Worm (Caenorhabditis elegans) whole organism, young adult: ENCODE data around the gene cal-8.

Experiments
- B0019.2 ChIP-seq: fragments of 200-800 bp; sonication (Bioruptor generic); conservative IDR thresholded peaks from 2 replicates; pipeline ENCODE4 v1.3.6; 2022; ENCODE audit warnings: missing genetic modification reagents, missing genetic modification characterization, missing compliant biosample characterization
- B0336.3 ChIP-seq: fragments of 200-800 bp; sonication (Bioruptor generic); IDR thresholded peaks from 2 replicates; pipeline ENCODE4 v1.3.6; 2022; ENCODE audit warnings: missing genetic modification characterization, missing compliant biosample characterization
- F10E7.11 ChIP-seq: sonication (generic microtip); optimal IDR thresholded peaks from 2 replicates; lab custom pipeline; 2017; ENCODE audit warnings: mild to moderate bottlenecking, missing genetic modification characterization, moderate library complexity, missing compliant biosample characterization
- F33H1.4 ChIP-seq: fragments of 200-800 bp; sonication (Bioruptor generic); IDR thresholded peaks from 2 replicates; pipeline ENCODE4 v1.3.6; 2022; ENCODE audit warnings: missing genetic modification reagents, missing genetic modification characterization, missing compliant biosample characterization
- F37B4.10 ChIP-seq: fragments of 200-800 bp; sonication (Bioruptor generic); IDR thresholded peaks from 2 replicates; pipeline ENCODE4 v1.3.6; 2022; ENCODE audit warnings: missing genetic modification characterization, missing compliant biosample characterization
- F49E8.2 ChIP-seq: sonication (generic microtip); optimal IDR thresholded peaks from 3 replicates; lab custom pipeline; 2017; ENCODE audit warnings: missing genetic modification characterization, mild to moderate bottlenecking, missing compliant biosample characterization, antibody characterized with exemption, moderate library complexity; ENCODE audit not compliant: insufficient read depth
- F57A8.1 ChIP-seq: fragments of 200-800 bp; sonication (Bioruptor generic); optimal IDR thresholded peaks from 2 replicates; lab custom pipeline; 2018; ENCODE audit warnings: mild to moderate bottlenecking, missing genetic modification characterization, moderate library complexity, missing compliant biosample characterization
- Y53F4B.3 ChIP-seq: fragments of 200-800 bp; sonication (Bioruptor generic); IDR thresholded peaks from 2 replicates; pipeline ENCODE4 v1.3.6; 2022; ENCODE audit warnings: missing genetic modification reagents, missing genetic modification characterization, missing compliant biosample characterization
- Y56A3A.18 ChIP-seq: fragments of 200-800 bp; sonication (Bioruptor generic); IDR thresholded peaks from 2 replicates; pipeline ENCODE4 v1.3.6; 2022; ENCODE audit warnings: missing genetic modification reagents, missing genetic modification characterization, missing compliant biosample characterization
- Y67H2A.10 ChIP-seq: fragments of 200-800 bp; sonication (Bioruptor generic); conservative IDR thresholded peaks from 2 replicates; pipeline ENCODE4 v1.3.6; 2022; ENCODE audit warnings: missing genetic modification reagents, missing genetic modification characterization, missing compliant biosample characterization
- Y79H2A.3 ChIP-seq: fragments of 200-800 bp; sonication (Bioruptor generic); conservative IDR thresholded peaks from 2 replicates; pipeline ENCODE4 v1.3.6; 2022; ENCODE audit warnings: missing genetic modification reagents, missing genetic modification characterization, missing compliant biosample characterization
- Y95B8A.8 ChIP-seq: fragments of 200-800 bp; sonication (Bioruptor generic); IDR thresholded peaks from 2 replicates; pipeline ENCODE4 v1.3.6; 2022; ENCODE audit warnings: missing genetic modification reagents, missing genetic modification characterization, missing compliant biosample characterization
- aptf-3 ChIP-seq: fragments of 200-800 bp; sonication (Bioruptor generic); IDR thresholded peaks from 2 replicates; pipeline ENCODE4 v1.3.6; 2022; ENCODE audit warnings: missing genetic modification characterization, missing compliant biosample characterization
- bed-2 ChIP-seq: fragments of 200-800 bp; sonication (Bioruptor generic); IDR thresholded peaks from 2 replicates; pipeline ENCODE4 v1.3.6; 2022; ENCODE audit warnings: missing genetic modification reagents, missing genetic modification characterization, missing compliant biosample characterization
- dpff-1 ChIP-seq: sonication (generic microtip); optimal IDR thresholded peaks from 2 replicates; lab custom pipeline; 2017; ENCODE audit warnings: mild to moderate bottlenecking, missing genetic modification characterization, missing compliant biosample characterization
- efl-1 ChIP-seq: fragments of 150-350 bp; optimal IDR thresholded peaks from 2 replicates; lab custom pipeline; 2014; ENCODE audit warnings: missing biosample characterization, missing genetic modification reagents, missing genetic modification characterization
- egrh-3 ChIP-seq: fragments of 200-800 bp; sonication (Bioruptor generic); IDR thresholded peaks from 2 replicates; pipeline ENCODE4 v1.3.6; 2022; ENCODE audit warnings: missing genetic modification reagents, missing genetic modification characterization, missing compliant biosample characterization
- ekl-4 ChIP-seq: fragments of 200-800 bp; sonication (Bioruptor generic); IDR thresholded peaks from 2 replicates; pipeline ENCODE4 v1.3.6; 2022; ENCODE audit warnings: missing genetic modification reagents, missing genetic modification characterization, missing compliant biosample characterization
- fkh-3 ChIP-seq: sonication (generic microtip); optimal IDR thresholded peaks from 2 replicates; lab custom pipeline; 2016; ENCODE audit warnings: mild to moderate bottlenecking, missing genetic modification characterization, missing compliant biosample characterization
- hmg-20 ChIP-seq: fragments of 200-800 bp; sonication (Bioruptor generic); IDR thresholded peaks from 2 replicates; pipeline ENCODE4 v1.3.6; 2022; ENCODE audit warnings: missing genetic modification reagents, missing genetic modification characterization, missing compliant biosample characterization
- hsf-1 ChIP-seq: fragments of 200-800 bp; sonication (Bioruptor generic); IDR thresholded peaks from 2 replicates; pipeline ENCODE4 v1.3.6; 2022; ENCODE audit warnings: missing genetic modification reagents, missing genetic modification characterization, missing compliant biosample characterization
- lag-1 ChIP-seq: fragments of 200-800 bp; sonication (Bioruptor generic); IDR thresholded peaks from 2 replicates; pipeline ENCODE4 v1.3.6; 2022; ENCODE audit warnings: missing genetic modification reagents, missing genetic modification characterization, missing compliant biosample characterization
- lin-40 ChIP-seq: sonication (generic microtip); optimal IDR thresholded peaks from 2 replicates; lab custom pipeline; 2016; ENCODE audit warnings: missing genetic modification characterization, mild to moderate bottlenecking, missing compliant biosample characterization, missing genotype, missing genetic modification reagents
- lsl-1 ChIP-seq: fragments of 200-800 bp; sonication (Bioruptor generic); optimal IDR thresholded peaks from 2 replicates; lab custom pipeline; 2018; ENCODE audit warnings: mild to moderate bottlenecking, missing genetic modification characterization, moderate library complexity, missing compliant biosample characterization
- madf-3 ChIP-seq: fragments of 200-800 bp; sonication (Bioruptor generic); IDR thresholded peaks from 2 replicates; pipeline ENCODE4 v1.3.6; 2022; ENCODE audit warnings: missing genetic modification reagents, missing genetic modification characterization, missing compliant biosample characterization
- madf-8 ChIP-seq: fragments of 200-800 bp; sonication (Bioruptor generic); conservative IDR thresholded peaks from 2 replicates; pipeline ENCODE4 v1.3.6; 2022; ENCODE audit warnings: missing genetic modification reagents, missing genetic modification characterization, missing compliant biosample characterization
- mcd-1 ChIP-seq: fragments of 200-800 bp; sonication (Bioruptor generic); IDR thresholded peaks from 2 replicates; pipeline ENCODE4 v1.3.6; 2022; ENCODE audit warnings: missing genetic modification reagents, missing genetic modification characterization, missing compliant biosample characterization
- mel-28 ChIP-seq: sonication (generic microtip); optimal IDR thresholded peaks from 2 replicates; lab custom pipeline; 2016; ENCODE audit warnings: borderline replicate concordance, mild to moderate bottlenecking, missing genetic modification characterization, missing compliant biosample characterization
- mes-4 ChIP-seq: sonication (generic microtip); optimal IDR thresholded peaks from 2 replicates; lab custom pipeline; 2016; ENCODE audit warnings: missing genotype, missing genetic modification characterization, missing compliant biosample characterization
- nfyb-1 ChIP-seq: fragments of 200-800 bp; sonication (Bioruptor generic); IDR thresholded peaks from 2 replicates; pipeline ENCODE4 v1.3.6; 2022; ENCODE audit warnings: missing genetic modification reagents, missing genetic modification characterization, missing compliant biosample characterization
- nhr-179 ChIP-seq: sonication (generic microtip); optimal IDR thresholded peaks from 2 replicates; lab custom pipeline; 2016; ENCODE audit warnings: mild to moderate bottlenecking, missing genetic modification characterization, missing compliant biosample characterization
- nhr-27 ChIP-seq: fragments of 200-800 bp; sonication (Bioruptor generic); optimal IDR thresholded peaks from 2 replicates; lab custom pipeline; 2018; ENCODE audit warnings: mild to moderate bottlenecking, missing genetic modification characterization, moderate library complexity, missing compliant biosample characterization
- pbrm-1 ChIP-seq: fragments of 200-800 bp; sonication (Bioruptor generic); IDR thresholded peaks from 2 replicates; pipeline ENCODE4 v1.3.6; 2022; ENCODE audit warnings: missing genetic modification reagents, missing genetic modification characterization, missing compliant biosample characterization
- rec-8 ChIP-seq, 2 experiments: sonication (generic microtip); optimal IDR thresholded peaks; 2 replicates each; lab custom pipeline; 2016; ENCODE audit warnings: mild to moderate bottlenecking in 2 of 2, missing genetic modification characterization in 2 of 2, missing genetic modification reagents in 2 of 2, missing genotype in 2 of 2, missing biosample characterization in 1 of 2, missing compliant biosample characterization in 1 of 2, moderate library complexity in 1 of 2
- repo-1 ChIP-seq: sonication (generic microtip); optimal IDR thresholded peaks from 2 replicates; lab custom pipeline; 2017; ENCODE audit warnings: mild to moderate bottlenecking, missing genetic modification characterization, missing compliant biosample characterization
- rpc-1 ChIP-seq, 2 experiments: fragments of 150-350 bp in 1 of 2; sonication (generic microtip) in 1 of 2; optimal IDR thresholded peaks; 2 replicates each; lab custom pipeline; 2014 to 2018; ENCODE audit warnings: missing biosample characterization in 1 of 2, missing genetic modification characterization in 1 of 2, missing genetic modification reagents in 1 of 2, missing genotype in 1 of 2
- snpc-1.3 ChIP-seq: sonication (generic microtip); optimal IDR thresholded peaks from 2 replicates; lab custom pipeline; 2017; ENCODE audit warnings: missing genetic modification characterization, mild to moderate bottlenecking, missing compliant biosample characterization, antibody characterized with exemption, moderate library complexity, missing genotype, missing genetic modification reagents; ENCODE audit not compliant: insufficient read depth
- snpc-4 ChIP-seq, 5 experiments: fragments of 150-350 bp in 1 of 5; sonication (generic microtip) in 4 of 5; optimal IDR thresholded peaks; 2 replicates each; lab custom pipeline; 2014 to 2018; ENCODE audit warnings: missing genetic modification characterization in 5 of 5, missing biosample characterization in 3 of 5, antibody characterized with exemption in 2 of 5, mild to moderate bottlenecking in 2 of 5, missing compliant biosample characterization in 2 of 5, missing genotype in 2 of 5, moderate library complexity in 2 of 5, missing genetic modification reagents in 1 of 5
- xnd-1 ChIP-seq: sonication (generic microtip); optimal IDR thresholded peaks from 2 replicates; lab custom pipeline; 2016; ENCODE audit warnings: missing genotype, missing genetic modification reagents, missing genetic modification characterization, missing compliant biosample characterization
- zfh-2 ChIP-seq: fragments of 200-800 bp; sonication (Bioruptor generic); conservative IDR thresholded peaks from 2 replicates; pipeline ENCODE4 v1.3.6; 2022; ENCODE audit warnings: missing genetic modification reagents, missing genetic modification characterization, missing compliant biosample characterization
- zim-3 ChIP-seq: sonication (generic microtip); optimal IDR thresholded peaks from 2 replicates; lab custom pipeline; 2017; ENCODE audit warnings: mild to moderate bottlenecking, missing genetic modification characterization, moderate library complexity, missing compliant biosample characterization
- ztf-22 ChIP-seq: fragments of 200-800 bp; sonication (Bioruptor generic); optimal IDR thresholded peaks from 2 replicates; lab custom pipeline; 2018; ENCODE audit warnings: mild to moderate bottlenecking, missing genetic modification characterization, moderate library complexity, missing compliant biosample characterization
- ztf-26 ChIP-seq: sonication (generic microtip); optimal IDR thresholded peaks from 2 replicates; lab custom pipeline; 2017; ENCODE audit warnings: missing genetic modification characterization, missing compliant biosample characterization
- ztf-3 ChIP-seq: fragments of 200-800 bp; sonication (Bioruptor generic); optimal IDR thresholded peaks from 2 replicates; lab custom pipeline; 2018; ENCODE audit warnings: mild to moderate bottlenecking, missing genetic modification characterization, missing compliant biosample characterization

cal-8 gene

DNA sequence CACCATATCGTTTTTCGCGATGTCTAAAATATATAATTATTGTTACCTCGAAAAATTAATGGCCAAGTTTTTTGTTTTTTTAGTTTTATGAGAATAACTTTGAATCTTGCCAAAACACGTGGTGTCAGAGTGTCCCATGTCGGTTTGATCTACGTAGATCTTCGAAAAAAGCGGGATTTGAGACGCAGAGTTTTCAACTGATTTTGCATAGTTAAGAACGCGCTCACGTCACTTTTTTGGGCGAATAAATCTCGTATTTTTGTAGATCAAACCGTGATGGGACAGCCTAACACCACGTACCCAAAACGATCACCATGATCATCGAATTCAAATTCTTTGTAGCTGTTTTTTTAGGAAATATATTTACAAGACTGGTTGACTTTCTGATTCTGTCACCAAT is 15.7 kb upstream of the cal-8 start (continued):
- TF ChIP-seq mcd-1 (GFP tag; lab: Robert Waterston, UW): no peak
- no peak for TF ChIP-seq ztf-3 (GFP tag; lab: Kevin White, UChicago)
- TF ChIP-seq xnd-1 (tag; lab: Kevin White, UChicago): peak; percentile 44
- TF ChIP-seq egrh-3: no peak
- TF ChIP-seq madf-3: peak; percentile 51; the same call in 1 of the 2 replicates
- no peak for TF ChIP-seq hsf-1 (GFP tag; lab: Robert Waterston, UW)
- peak; percentile 59 for TF ChIP-seq efl-1 (GFP tag; lab: Kevin White, UChicago)

DNA sequence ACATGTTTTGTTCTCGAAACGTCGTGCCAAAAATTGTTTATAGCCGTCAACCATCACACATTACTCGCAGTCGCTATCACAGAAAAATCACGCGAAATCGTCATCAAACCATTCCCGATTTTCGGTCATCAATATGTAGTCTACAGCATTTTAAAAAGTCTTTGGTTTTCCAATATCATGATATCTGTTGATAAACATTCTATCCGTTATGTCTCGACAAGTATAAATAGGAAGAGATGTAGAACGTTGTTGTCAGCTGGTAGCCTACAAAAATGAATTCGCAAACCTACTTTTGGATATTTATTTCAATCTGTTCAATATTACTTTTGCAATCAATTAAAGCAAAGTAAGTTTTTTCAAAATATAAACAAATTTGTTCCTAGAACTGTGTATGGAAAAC is 14.5 kb upstream of the cal-8 start, which contains the start of gene F12A10.1:
F12A10.1 (plus strand) TSS at position 166 of the 400 bp plus-strand sequence.
- TF ChIP-seq hmg-20 (GFP tag; lab: Robert Waterston, UW) (no peak), ztf-26 (tag; lab: Kevin White, UChicago) (no peak), F10E7.11 (no peak), nhr-27 (tag; lab: Kevin White, UChicago) (no peak), snpc-1.3 (tag; lab: Kevin White, UChicago) (no peak), efl-1 (GFP tag; lab: Kevin White, UChicago) (no peak), F33H1.4 (GFP tag; lab: Robert Waterston, UW) (no peak), fkh-3 (tag; lab: Kevin White, UChicago) (no peak), snpc-4 (GFP tag; optimal IDR thresholded peaks at IDR 0.05; lab: Kevin White, UChicago) (no peak), snpc-4 (tag; optimal IDR thresholded peaks at IDR 0.05; lab: Kevin White, UChicago) (no peak), lin-40 (tag; lab: Kevin White, UChicago) (no peak), Y56A3A.18 (no peak), F37B4.10 (no peak), repo-1 (no peak), F49E8.2 (tag; lab: Kevin White, UChicago) (no peak), aptf-3 (no peak), pbrm-1 (GFP tag; lab: Robert Waterston, UW) (no peak)
- TF ChIP-seq, all 124 proteins: peak for 0

DNA sequence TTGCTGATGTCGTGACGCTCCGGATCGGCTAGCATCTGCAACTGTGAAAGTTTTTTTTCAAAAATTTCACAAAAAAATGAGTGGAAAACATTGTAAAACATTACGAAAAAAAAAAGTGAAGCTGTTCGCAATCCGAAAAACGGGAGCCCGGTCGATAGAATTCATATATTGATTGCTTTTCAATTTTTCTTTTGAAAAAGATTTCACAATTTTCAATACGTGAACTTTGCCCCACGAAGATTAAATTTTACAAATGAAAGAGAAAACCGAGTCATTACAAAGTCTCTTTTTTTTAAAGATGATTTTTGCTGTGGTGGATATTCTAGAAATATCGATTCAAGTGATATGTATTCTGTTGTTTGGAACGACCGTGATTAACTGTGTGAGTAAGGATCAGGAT is 12.6 kb upstream of the cal-8 start, which contains the start of gene F12A10.6:
F12A10.6 (minus strand) TSS at position 101 of the 400 bp plus-strand sequence.
- TF ChIP-seq F57A8.1: no peak
- TF ChIP-seq mel-28: no peak
- TF ChIP-seq Y79H2A.3 (GFP tag; lab: Robert Waterston, UW): no peak
- no peak for TF ChIP-seq mcd-1 (GFP tag; lab: Robert Waterston, UW)
- no peak for TF ChIP-seq madf-8 (GFP tag; lab: Robert Waterston, UW)

DNA sequence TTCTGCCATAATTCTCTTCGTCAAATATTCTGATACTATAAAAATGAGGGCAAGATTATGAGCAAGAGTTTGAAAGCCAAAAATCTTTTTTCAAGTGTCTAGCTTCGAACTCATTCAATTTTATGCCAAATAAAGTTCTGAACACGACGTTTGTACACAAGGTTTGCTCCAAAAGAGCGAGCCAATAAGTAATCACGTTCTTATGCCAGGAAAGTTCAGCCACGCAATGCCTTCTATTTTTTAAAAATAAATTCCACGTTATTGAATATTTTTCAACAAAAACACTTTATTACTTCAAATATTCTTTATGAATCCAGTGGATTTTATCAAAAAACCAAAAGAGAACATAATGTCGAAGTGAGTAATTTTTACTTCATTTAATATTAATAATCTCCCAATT is 6.0 kb upstream of the cal-8 start, which contains the start of gene nep-5:
nep-5 (plus strand) TSS at position 301 of the 400 bp plus-strand sequence.
- no peak for TF ChIP-seq B0336.3
- TF ChIP-seq bed-2 (GFP tag; lab: Robert Waterston, UW): no peak
- TF ChIP-seq lag-1 (GFP tag; lab: Robert Waterston, UW): no peak
- TF ChIP-seq zfh-2 (GFP tag; lab: Robert Waterston, UW): no peak
- TF ChIP-seq rpc-1 (optimal IDR thresholded peaks at IDR 0.05; lab: Kevin White, UChicago): no peak
- TF ChIP-seq rpc-1 (tag; optimal IDR thresholded peaks at IDR 0.05; lab: Kevin White, UChicago): no peak
- TF ChIP-seq nhr-179 (tag; lab: Kevin White, UChicago): no peak
- TF ChIP-seq ekl-4 (GFP tag; lab: Robert Waterston, UW): no peak
- no peak for TF ChIP-seq Y95B8A.8
- TF ChIP-seq Y53F4B.3 (GFP tag; lab: Robert Waterston, UW): no peak
- no peak for TF ChIP-seq mes-4 (tag; lab: Kevin White, UChicago)
- no peak for TF ChIP-seq nfyb-1 (GFP tag; lab: Robert Waterston, UW)
- no peak for TF ChIP-seq ztf-22
- no peak for TF ChIP-seq zim-3 (tag; lab: Kevin White, UChicago)
- no peak for TF ChIP-seq B0019.2
- no peak for TF ChIP-seq lsl-1
- TF ChIP-seq rec-8 (tag; optimal IDR thresholded peaks at IDR 0.05; lab: Kevin White, UChicago): no peak
- TF ChIP-seq dpff-1 (tag; lab: Kevin White, UChicago): no peak
- TF ChIP-seq mel-28: no peak
- no peak for TF ChIP-seq Y67H2A.10 (GFP tag; lab: Robert Waterston, UW)
